Worm (Caenorhabditis elegans) whole organism, L2 larva: ENCODE data around the gene Y62E10A.20.

Experiments
- alr-1 ChIP-seq: fragments of 150-350 bp; optimal IDR thresholded peaks from 2 replicates; lab custom pipeline; 2014; ENCODE audit warnings: missing biosample characterization, missing genetic modification characterization
- ama-1 ChIP-seq: fragments of 150-350 bp; optimal IDR thresholded peaks from 2 replicates; lab custom pipeline; 2018; ENCODE audit warnings: inconsistent platforms
- ceh-16 ChIP-seq: fragments of 150-350 bp; optimal IDR thresholded peaks from 2 replicates; lab custom pipeline; 2014; ENCODE audit warnings: missing biosample characterization, missing genetic modification characterization
- crh-2 ChIP-seq: sonication (generic microtip); optimal IDR thresholded peaks from 2 replicates; lab custom pipeline; 2017; ENCODE audit warnings: missing biosample characterization, missing genetic modification characterization
- dmd-4 ChIP-seq: sonication (generic microtip); optimal IDR thresholded peaks from 2 replicates; lab custom pipeline; 2017; ENCODE audit warnings: missing biosample characterization, missing genetic modification characterization
- fos-1 ChIP-seq: fragments of 150-350 bp; optimal IDR thresholded peaks from 2 replicates; lab custom pipeline; 2014; ENCODE audit warnings: missing biosample characterization, missing genetic modification characterization
- nhr-11 ChIP-seq: fragments of 150-350 bp; optimal IDR thresholded peaks from 2 replicates; lab custom pipeline; 2014; ENCODE audit warnings: missing biosample characterization, missing genetic modification characterization

- TF ChIP-seq fos-1 (no peak), nhr-11 (no peak), crh-2 (tag; lab: Kevin White, UChicago) (no peak), dmd-4 (no peak), alr-1 (tag; lab: Kevin White, UChicago) (no peak), ceh-16 (tag; lab: Kevin White, UChicago) (no peak), ama-1 (lab: Kevin White, UChicago) (no peak)
These were observed 37.3 kb downstream of the Y62E10A.20 start, which contains the start of gene W02A2.12 for ce11 chrIV:13348592-13348991.
